Worm (Caenorhabditis elegans): ENCODE measurements around the gene fem-2.

fem-2 gene

DNA sequence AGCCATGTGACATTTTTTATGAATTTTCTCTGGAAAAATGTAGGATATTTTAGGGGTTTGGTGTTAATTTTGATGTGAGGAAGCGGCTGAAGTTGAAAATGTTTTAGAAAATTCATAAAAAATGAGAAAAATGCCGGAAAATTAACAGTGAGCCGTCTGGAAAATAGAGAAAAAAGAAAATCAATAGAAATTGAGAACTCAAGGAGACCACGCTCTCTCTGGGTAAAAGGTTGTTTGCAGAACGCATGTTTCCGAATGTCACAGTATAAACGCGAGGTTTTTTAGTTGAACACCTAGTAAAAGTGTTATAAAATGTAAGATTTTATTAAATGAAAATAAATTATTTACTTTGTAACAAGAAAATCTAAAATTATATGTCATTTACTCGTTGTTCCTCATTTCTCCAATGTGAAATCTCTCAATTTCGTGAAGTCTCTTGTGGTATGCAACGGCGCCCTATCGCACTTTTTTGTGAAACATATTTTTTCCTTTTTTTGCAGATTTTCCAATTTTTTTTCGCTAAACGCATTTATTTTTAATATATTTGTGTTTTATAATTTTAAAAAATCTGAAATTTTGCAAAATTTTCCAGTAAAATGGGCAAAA, 5.9 kb upstream of the fem-2 start, which contains the start of the genes tag-266 and tag-267 (continued):
- TF ChIP-seq unc-30 (tag; optimal IDR thresholded peaks at IDR 0.05) = no peak
- peak in 1 of 2 experiments; percentile 76 for TF ChIP-seq ztf-11 (tag; optimal IDR thresholded peaks at IDR 0.05)
- TF ChIP-seq hlh-17 (GFP tag; optimal IDR thresholded peaks at IDR 0.05; ENCODE audit: borderline replicate concordance) = no peak
- no peak for TF ChIP-seq nhr-76 (tag; optimal IDR thresholded peaks at IDR 0.05)
- no peak for TF ChIP-seq C34B4.2 (tag; optimal IDR thresholded peaks at IDR 0.05)
- TF ChIP-seq fkh-8 (tag; optimal IDR thresholded peaks at IDR 0.05) = peak; percentile 90
- peak; percentile 40 for TF ChIP-seq ceh-63 (GFP tag; optimal IDR thresholded peaks at IDR 0.05)
- TF ChIP-seq ceh-90 (tag; optimal IDR thresholded peaks at IDR 0.05) = peak; percentile 66
- TF ChIP-seq snpc-4 (tag; optimal IDR thresholded peaks at IDR 0.05) = peak; percentile 48
- TF ChIP-seq lir-3 (tag; optimal IDR thresholded peaks at IDR 0.05; ENCODE audit: poor library complexity) = no peak
- TF ChIP-seq ama-1 (optimal IDR thresholded peaks at IDR 0.05) = no peak
- TF ChIP-seq rnt-1 (tag; optimal IDR thresholded peaks at IDR 0.05) = peak; percentile 76
- TF ChIP-seq nhr-11 (tag; optimal IDR thresholded peaks at IDR 0.05) = no peak
- TF ChIP-seq mab-9 (GFP tag; IDR thresholded peaks at IDR 0.05) = peak; percentile 41; the same call in 1 of the 2 replicates
- TF ChIP-seq elt-2 (tag; optimal IDR thresholded peaks at IDR 0.05) = peak; percentile 25
- peak; percentile 91 for TF ChIP-seq lin-14 (GFP tag; optimal IDR thresholded peaks at IDR 0.05)
- peak; percentile 43 for TF ChIP-seq sox-4 (tag; optimal IDR thresholded peaks at IDR 0.05)
- peak; percentile 81 for TF ChIP-seq snu-23 (GFP tag; optimal IDR thresholded peaks at IDR 0.05)
- TF ChIP-seq efl-3 (GFP tag; optimal IDR thresholded peaks at IDR 0.05) = no peak
- TF ChIP-seq ets-5 (GFP tag; IDR thresholded peaks at IDR 0.05) = no peak
- TF ChIP-seq unc-62 (GFP tag; optimal IDR thresholded peaks at IDR 0.05) = no peak
- peak; percentile 27 for TF ChIP-seq skn-1 (tag; optimal IDR thresholded peaks at IDR 0.05)
- peak; percentile 55 for TF ChIP-seq fos-1 (tag; optimal IDR thresholded peaks at IDR 0.05)
- peak; percentile 80 for TF ChIP-seq unc-98 (GFP tag; IDR thresholded peaks at IDR 0.05)
- peak; percentile 34 for TF ChIP-seq zag-1 (tag; optimal IDR thresholded peaks at IDR 0.05)
- TF ChIP-seq aly-2 (tag; optimal IDR thresholded peaks at IDR 0.05) = peak; percentile 49
- TF ChIP-seq mdl-1 (tag; optimal IDR thresholded peaks at IDR 0.05) = no peak
- TF ChIP-seq zip-4 (GFP tag; optimal IDR thresholded peaks at IDR 0.05) = no peak
- peak; percentile 41 for TF ChIP-seq fkh-4 (tag; optimal IDR thresholded peaks at IDR 0.05; ENCODE audit: borderline replicate concordance)
- TF ChIP-seq ceh-8 (GFP tag; optimal IDR thresholded peaks at IDR 0.05) = peak; percentile 13
- no peak for TF ChIP-seq ces-1 (GFP tag; optimal IDR thresholded peaks at IDR 0.05)
- peak; percentile 87 for TF ChIP-seq nhr-71 (tag; optimal IDR thresholded peaks at IDR 0.05)
- TF ChIP-seq egl-13 (tag; optimal IDR thresholded peaks at IDR 0.05) = peak; percentile 67
- TF ChIP-seq pag-3 (tag; optimal IDR thresholded peaks at IDR 0.05; ENCODE audit: borderline replicate concordance, insufficient read depth) = no peak
- no peak for TF ChIP-seq hlh-4 (tag; optimal IDR thresholded peaks at IDR 0.05)
- peak; percentile 28 to 66 (median 54) for TF ChIP-seq dpl-1 (GFP tag; optimal IDR thresholded peaks at IDR 0.05)
- TF ChIP-seq nhr-19 (GFP tag; conservative IDR thresholded peaks at IDR 0.05) = peak; percentile 58
- TF ChIP-seq pqm-1 (tag; optimal IDR thresholded peaks at IDR 0.05) = no peak
- TF ChIP-seq grh-1 (GFP tag; IDR thresholded peaks at IDR 0.05) = no peak
- no peak for TF ChIP-seq nhr-84 (tag; optimal IDR thresholded peaks at IDR 0.05)
- peak; percentile 65 for TF ChIP-seq nhr-20 (tag; optimal IDR thresholded peaks at IDR 0.05)
- TF ChIP-seq alr-1 (tag; optimal IDR thresholded peaks at IDR 0.05; ENCODE audit: borderline replicate concordance) = no peak
- no peak for TF ChIP-seq egl-27 (tag; optimal IDR thresholded peaks at IDR 0.05)
- no peak for TF ChIP-seq ztf-4 (tag; optimal IDR thresholded peaks at IDR 0.05)
- peak; percentile 77 for TF ChIP-seq irx-1 (tag; optimal IDR thresholded peaks at IDR 0.05)
- TF ChIP-seq sptf-1 (tag; optimal IDR thresholded peaks at IDR 0.05) = no peak
- peak; percentile 47 for TF ChIP-seq unc-86 (tag; optimal IDR thresholded peaks at IDR 0.05)
- no peak for TF ChIP-seq elt-3 (tag; optimal IDR thresholded peaks at IDR 0.05)
- peak; percentile 88 for TF ChIP-seq nhr-47 (tag; optimal IDR thresholded peaks at IDR 0.05)
- peak; percentile 82 for TF ChIP-seq isw-1 (GFP tag; IDR thresholded peaks at IDR 0.05)
- TF ChIP-seq ceh-82 (tag; optimal IDR thresholded peaks at IDR 0.05) = peak; percentile 20 to 64 (median 21)

Data from whole organism, L1 larva.